Worm (Caenorhabditis elegans): ENCODE data around the gene idpp-12.

ce11 chrIV:3336585-3336984, 32.8 kb downstream of the idpp-12 start, which contains the start of gene F42A6.6:
- TF ChIP-seq ama-1 (optimal IDR thresholded peaks at IDR 0.05) (peak; percentile 94), hmg-4 (GFP tag; optimal IDR thresholded peaks at IDR 0.05) (peak; percentile 4), flt-1 (GFP tag; IDR thresholded peaks at IDR 0.05) (no peak), ceh-36 (tag; optimal IDR thresholded peaks at IDR 0.05) (peak; percentile 15), tra-4 (tag; optimal IDR thresholded peaks at IDR 0.05) (no peak), aly-1 (tag; optimal IDR thresholded peaks at IDR 0.05) (no peak), hmbx-1 (tag; optimal IDR thresholded peaks at IDR 0.05) (no peak), ets-7 (tag; optimal IDR thresholded peaks at IDR 0.05) (no peak), ceh-13 (GFP tag; optimal IDR thresholded peaks at IDR 0.05) (no peak)

Data from whole organism, early embryonic.